Worm (Caenorhabditis elegans) whole organism, L4 larva: ENCODE measurements around the gene T03G6.1.
A peak's percentile ranks its signal among the peaks of the same experiment; 100 is the strongest.

Experiments used
- F26F4.8 ChIP-seq: fragments of 200-800 bp; sonication (Bioruptor generic); conservative IDR thresholded peaks from 2 replicates; pipeline ENCODE4 v1.3.6; 2022; ENCODE audit warnings: missing genetic modification characterization, missing compliant biosample characterization
- F37D6.2 ChIP-seq: sonication (generic microtip); optimal IDR thresholded peaks from 2 replicates; lab custom pipeline; 2016; ENCODE audit warnings: mild to moderate bottlenecking, missing genetic modification characterization, missing compliant biosample characterization
- T20F7.1 ChIP-seq: fragments of 200-800 bp; sonication (Bioruptor generic); optimal IDR thresholded peaks from 2 replicates; lab custom pipeline; 2018; ENCODE audit warnings: mild to moderate bottlenecking, missing genetic modification characterization, missing compliant biosample characterization
- T26A8.4 ChIP-seq: fragments of 200-800 bp; sonication (Bioruptor generic); IDR thresholded peaks from 2 replicates; pipeline ENCODE4 v1.3.6; 2022; ENCODE audit warnings: missing genetic modification characterization, missing compliant biosample characterization
- Y48G9A.11 ChIP-seq: fragments of 200-800 bp; sonication (Bioruptor generic); IDR thresholded peaks from 2 replicates; pipeline ENCODE4 v1.3.6; 2022; ENCODE audit warnings: missing genetic modification reagents, missing genetic modification characterization, missing compliant biosample characterization
- Y5F2A.4 ChIP-seq: fragments of 200-800 bp; sonication (Bioruptor generic); optimal IDR thresholded peaks from 2 replicates; lab custom pipeline; 2018; ENCODE audit warnings: mild to moderate bottlenecking, missing genetic modification characterization, missing compliant biosample characterization
- Y75B8A.6 ChIP-seq: fragments of 200-800 bp; sonication (Bioruptor generic); IDR thresholded peaks from 2 replicates; pipeline ENCODE4 v1.3.6; 2022; ENCODE audit warnings: missing genetic modification reagents, missing genetic modification characterization, missing compliant biosample characterization
- ZK337.2 ChIP-seq: fragments of 200-800 bp; sonication (Bioruptor generic); IDR thresholded peaks from 2 replicates; pipeline ENCODE4 v1.3.6; 2022; ENCODE audit warnings: missing genetic modification reagents, missing genetic modification characterization, missing compliant biosample characterization
- aha-1 ChIP-seq: fragments of 150-350 bp; peaks from one replicate; lab custom pipeline; 2014; ENCODE audit warnings: missing biosample characterization, missing genetic modification characterization
- attf-4 ChIP-seq: sonication (generic microtip); optimal IDR thresholded peaks from 3 replicates; lab custom pipeline; 2017; ENCODE audit warnings: missing biosample characterization, missing genetic modification characterization
- ceh-82 ChIP-seq: sonication (generic microtip); optimal IDR thresholded peaks from 2 replicates; lab custom pipeline; 2017; ENCODE audit warnings: missing biosample characterization, missing genetic modification characterization
- cey-2 ChIP-seq: sonication (generic microtip); optimal IDR thresholded peaks from 3 replicates; lab custom pipeline; 2017; ENCODE audit warnings: missing genetic modification characterization, mild to moderate bottlenecking, missing compliant biosample characterization, antibody characterized with exemption, borderline replicate concordance; ENCODE audit not compliant: insufficient read depth
- daf-12 ChIP-seq: fragments of 150-350 bp; optimal IDR thresholded peaks from 2 replicates; lab custom pipeline; 2014; ENCODE audit warnings: missing biosample characterization, missing genetic modification reagents, missing genetic modification characterization
- dmd-6 ChIP-seq: fragments of 200-800 bp; sonication (Bioruptor generic); IDR thresholded peaks from 2 replicates; pipeline ENCODE4 v1.3.6; 2022; ENCODE audit warnings: missing genetic modification reagents, missing genetic modification characterization, missing compliant biosample characterization
- dmd-8 ChIP-seq: fragments of 200-800 bp; sonication (Bioruptor generic); IDR thresholded peaks from 2 replicates; pipeline ENCODE4 v1.3.6; 2022; ENCODE audit warnings: missing genetic modification characterization, missing compliant biosample characterization
- dpl-1 ChIP-seq: fragments of 150-350 bp; optimal IDR thresholded peaks from 2 replicates; lab custom pipeline; 2014; ENCODE audit warnings: missing biosample characterization, missing genetic modification reagents, missing genetic modification characterization
- dve-1 ChIP-seq: sonication (generic microtip); optimal IDR thresholded peaks from 2 replicates; lab custom pipeline; 2017; ENCODE audit warnings: antibody characterized with exemption, mild to moderate bottlenecking, missing genetic modification characterization, missing compliant biosample characterization; ENCODE audit not compliant: insufficient read depth
- hif-1 ChIP-seq, 2 experiments: sonication (generic microtip); optimal IDR thresholded peaks; 2 replicates each; lab custom pipeline; 2016 to 2017; ENCODE audit warnings: missing compliant biosample characterization in 2 of 2, missing genetic modification characterization in 2 of 2, missing genetic modification reagents in 2 of 2, missing genotype in 2 of 2, mild to moderate bottlenecking in 1 of 2
- hlh-11 ChIP-seq: fragments of 200-800 bp; sonication (Bioruptor generic); optimal IDR thresholded peaks from 2 replicates; lab custom pipeline; 2018; ENCODE audit warnings: mild to moderate bottlenecking, missing genetic modification characterization, missing compliant biosample characterization
- hlh-30 ChIP-seq: sonication (generic microtip); optimal IDR thresholded peaks from 2 replicates; lab custom pipeline; 2017; ENCODE audit warnings: antibody characterized with exemption, mild to moderate bottlenecking, missing genetic modification characterization, missing compliant biosample characterization; ENCODE audit not compliant: insufficient read depth
- hmg-1.1 ChIP-seq: fragments of 200-800 bp; sonication (Bioruptor generic); IDR thresholded peaks from 2 replicates; pipeline ENCODE4 v1.3.6; 2022; ENCODE audit warnings: missing genetic modification reagents, missing genetic modification characterization, missing compliant biosample characterization
- lim-7 ChIP-seq: fragments of 200-800 bp; sonication (Bioruptor generic); IDR thresholded peaks from 2 replicates; pipeline ENCODE4 v1.3.6; 2022; ENCODE audit warnings: missing genetic modification characterization, missing compliant biosample characterization
- lin-1 ChIP-seq: fragments of 200-800 bp; sonication (Bioruptor generic); IDR thresholded peaks from 2 replicates; pipeline ENCODE4 v1.3.6; 2022; ENCODE audit warnings: missing genetic modification reagents, missing genetic modification characterization, missing compliant biosample characterization
- lin-29 ChIP-seq: fragments of 200-800 bp; sonication (Bioruptor generic); IDR thresholded peaks from 2 replicates; pipeline ENCODE4 v1.3.6; 2022; ENCODE audit warnings: missing genetic modification reagents, missing genetic modification characterization, missing compliant biosample characterization
- lin-39 ChIP-seq: fragments of 150-350 bp; optimal IDR thresholded peaks from 2 replicates; lab custom pipeline; 2014; ENCODE audit warnings: missing biosample characterization, missing genetic modification reagents, missing genetic modification characterization
- lir-3 ChIP-seq: sonication (generic microtip); optimal IDR thresholded peaks from 2 replicates; lab custom pipeline; 2016; ENCODE audit warnings: mild to moderate bottlenecking, missing genetic modification characterization, missing compliant biosample characterization
- madf-5 ChIP-seq, 2 experiments: fragments of 200-800 bp; sonication (Bioruptor generic); IDR thresholded peaks; 2 replicates each; pipeline ENCODE4 v1.3.6; 2022; ENCODE audit warnings: missing compliant biosample characterization in 2 of 2, missing genetic modification characterization in 2 of 2
- madf-9 ChIP-seq: fragments of 200-800 bp; sonication (Bioruptor generic); conservative IDR thresholded peaks from 2 replicates; pipeline ENCODE4 v1.3.6; 2022; ENCODE audit warnings: missing genetic modification reagents, missing genetic modification characterization, missing compliant biosample characterization
- mdl-1 ChIP-seq, 2 experiments: fragments of 150-350 bp in 1 of 2; sonication (generic microtip) in 1 of 2; optimal IDR thresholded peaks; 2 replicates each; lab custom pipeline; 2014 to 2017; ENCODE audit warnings: missing biosample characterization in 2 of 2, missing genetic modification characterization in 2 of 2
- mdt-29 ChIP-seq: fragments of 200-800 bp; sonication (Bioruptor generic); IDR thresholded peaks from 2 replicates; pipeline ENCODE4 v1.3.6; 2022; ENCODE audit warnings: missing genetic modification reagents, missing genetic modification characterization, missing compliant biosample characterization
- mes-2 ChIP-seq: sonication (generic microtip); optimal IDR thresholded peaks from 2 replicates; lab custom pipeline; 2016; ENCODE audit warnings: missing genotype, mild to moderate bottlenecking, missing genetic modification characterization, missing compliant biosample characterization; ENCODE audit not compliant: poor library complexity, severe bottlenecking
- mxl-3 ChIP-seq: fragments of 200-800 bp; sonication (Bioruptor generic); optimal IDR thresholded peaks from 2 replicates; lab custom pipeline; 2018; ENCODE audit warnings: mild to moderate bottlenecking, missing genetic modification characterization, missing compliant biosample characterization
- nhr-102 ChIP-seq: sonication (generic microtip); optimal IDR thresholded peaks from 2 replicates; lab custom pipeline; 2016; ENCODE audit warnings: mild to moderate bottlenecking, missing genetic modification characterization, moderate library complexity, missing compliant biosample characterization
- nhr-111 ChIP-seq: fragments of 200-800 bp; sonication (Bioruptor generic); optimal IDR thresholded peaks from 2 replicates; lab custom pipeline; 2018; ENCODE audit warnings: mild to moderate bottlenecking, missing genetic modification characterization, missing compliant biosample characterization
- nhr-28 ChIP-seq: fragments of 150-350 bp; optimal IDR thresholded peaks from 2 replicates; lab custom pipeline; 2014; ENCODE audit warnings: missing biosample characterization, missing genetic modification characterization
- nhr-48 ChIP-seq: sonication (generic microtip); optimal IDR thresholded peaks from 2 replicates; lab custom pipeline; 2016; ENCODE audit warnings: mild to moderate bottlenecking, missing genetic modification characterization, missing compliant biosample characterization
- nhr-6 ChIP-seq: fragments of 150-350 bp; optimal IDR thresholded peaks from 2 replicates; lab custom pipeline; 2014; ENCODE audit warnings: missing biosample characterization, missing genetic modification characterization
- nhr-76 ChIP-seq: fragments of 150-350 bp; optimal IDR thresholded peaks from 2 replicates; lab custom pipeline; 2014; ENCODE audit warnings: missing biosample characterization, missing genetic modification characterization
- nhr-77 ChIP-seq: fragments of 150-350 bp; optimal IDR thresholded peaks from 2 replicates; lab custom pipeline; 2014; ENCODE audit warnings: missing biosample characterization, missing genetic modification characterization
- pha-4 ChIP-seq, 2 experiments: fragments of 150-350 bp in 1 of 2; fragments of 200-800 bp in 1 of 2; sonication (Bioruptor generic) in 1 of 2; IDR thresholded peaks in 1 of 2; optimal IDR thresholded peaks in 1 of 2; 2 replicates each; pipeline versions ENCODE4 v1.3.6 to Lab custom; 2014 to 2022; ENCODE audit warnings: missing genetic modification characterization in 2 of 2, missing genetic modification reagents in 2 of 2, missing biosample characterization in 1 of 2, missing compliant biosample characterization in 1 of 2
- php-3 ChIP-seq: fragments of 200-800 bp; sonication (Bioruptor generic); IDR thresholded peaks from 2 replicates; pipeline ENCODE4 v1.3.6; 2022; ENCODE audit warnings: missing genetic modification reagents, missing genetic modification characterization, missing compliant biosample characterization
- pqm-1 ChIP-seq: sonication (generic microtip); optimal IDR thresholded peaks from 2 replicates; lab custom pipeline; 2017; ENCODE audit warnings: missing biosample characterization, missing genetic modification characterization
- saeg-2 ChIP-seq: fragments of 200-800 bp; sonication (Bioruptor generic); IDR thresholded peaks from 2 replicates; pipeline ENCODE4 v1.3.6; 2022; ENCODE audit warnings: missing genetic modification reagents, missing genetic modification characterization, missing compliant biosample characterization
- sdz-12 ChIP-seq: fragments of 200-800 bp; sonication (Bioruptor generic); optimal IDR thresholded peaks from 2 replicates; lab custom pipeline; 2018; ENCODE audit warnings: mild to moderate bottlenecking, missing genetic modification characterization, missing compliant biosample characterization
- snpc-4 ChIP-seq: fragments of 150-350 bp; optimal IDR thresholded peaks from 2 replicates; lab custom pipeline; 2014; ENCODE audit warnings: missing biosample characterization, missing genetic modification characterization
- tra-1 ChIP-seq: fragments of 200-800 bp; sonication (Bioruptor generic); IDR thresholded peaks from 2 replicates; pipeline ENCODE4 v1.3.6; 2022; ENCODE audit warnings: missing genetic modification reagents, missing genetic modification characterization, missing compliant biosample characterization
- unc-130 ChIP-seq: sonication (generic microtip); optimal IDR thresholded peaks from 2 replicates; lab custom pipeline; 2016; ENCODE audit warnings: missing genetic modification reagents, missing genetic modification characterization, missing compliant biosample characterization
- unc-62 ChIP-seq, 3 experiments: fragments of 150-350 bp in 1 of 3; sonication (generic microtip); optimal IDR thresholded peaks in 2 of 3; peaks in 1 of 3; 1 replicate in 1 of 3; 2 replicates in 2 of 3; lab custom pipeline; 2014 to 2017; ENCODE audit warnings: missing biosample characterization in 3 of 3, missing genetic modification characterization in 3 of 3, missing genetic modification reagents in 3 of 3, missing genotype in 1 of 3
- zfp-3 ChIP-seq: fragments of 200-800 bp; sonication (Bioruptor generic); conservative IDR thresholded peaks from 2 replicates; pipeline ENCODE4 v1.3.6; 2022; ENCODE audit warnings: missing genetic modification reagents, missing genetic modification characterization, missing compliant biosample characterization

T03G6.1 gene

DNA sequence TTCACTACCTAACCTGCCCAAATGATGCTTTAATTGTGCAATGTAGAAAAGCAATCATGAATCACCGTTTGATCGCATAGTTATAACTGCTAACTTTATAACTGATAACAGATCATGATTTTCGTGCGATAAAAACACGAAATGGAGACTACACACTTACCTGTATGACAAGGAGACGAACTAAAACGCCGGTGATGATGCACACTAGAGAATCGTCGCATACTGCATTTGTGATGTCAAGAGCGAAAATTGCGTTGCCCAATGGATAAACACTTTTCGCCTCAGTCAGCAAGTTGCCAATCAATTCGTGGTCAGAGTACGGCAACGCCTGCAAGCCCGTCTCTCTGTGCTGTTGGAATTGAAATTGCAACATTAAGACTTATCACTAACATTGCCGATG is 39.0 kb upstream of the T03G6.1 start:
- TF ChIP-seq Y75B8A.6 (no peak), mxl-3 (GFP tag; lab: Kevin White, UChicago) (peak; percentile 39), nhr-102 (peak; percentile 82), hlh-11 (tag; lab: Kevin White, UChicago) (peak; percentile 93), sdz-12 (GFP tag; lab: Kevin White, UChicago) (no peak), ZK337.2 (GFP tag; lab: Robert Waterston, UW) (no peak), php-3 (peak; percentile 88), lin-39 (no peak), lir-3 (tag; lab: Kevin White, UChicago) (no peak), madf-5 (GFP tag; IDR thresholded peaks at IDR 0.05; lab: Robert Waterston, UW) (no peak), Y48G9A.11 (GFP tag; lab: Robert Waterston, UW) (no peak), tra-1 (GFP tag; lab: Robert Waterston, UW) (peak; percentile 90), madf-9 (GFP tag; lab: Robert Waterston, UW) (no peak), unc-130 (GFP tag; lab: Kevin White, UChicago) (no peak), nhr-76 (tag; lab: Kevin White, UChicago) (no peak), attf-4 (tag; lab: Kevin White, UChicago) (no peak), F37D6.2 (no peak), daf-12 (no peak), mdl-1 (tag; optimal IDR thresholded peaks at IDR 0.05; lab: Kevin White, UChicago) (peak in 1 of 2 experiments; percentile 46), T26A8.4 (GFP tag; lab: Robert Waterston, UW) (no peak), lin-29 (GFP tag; lab: Robert Waterston, UW) (no peak), saeg-2 (GFP tag; lab: Robert Waterston, UW) (no peak), mdt-29 (GFP tag; lab: Robert Waterston, UW) (peak; percentile 68; the same call in 1 of the 2 replicates), pqm-1 (tag; lab: Kevin White, UChicago) (peak; percentile 94), nhr-111 (GFP tag; lab: Kevin White, UChicago) (no peak), hmg-1.1 (GFP tag; lab: Robert Waterston, UW) (peak; percentile 36; the same call in 1 of the 2 replicates), pha-4 (GFP tag; IDR thresholded peaks at IDR 0.05; lab: Robert Waterston, UW) (no peak), pha-4 (tag; optimal IDR thresholded peaks at IDR 0.05; lab: Kevin White, UChicago) (no peak), T20F7.1 (GFP tag; lab: Kevin White, UChicago) (peak; percentile 48), dmd-6 (peak; percentile 98), zfp-3 (GFP tag; lab: Robert Waterston, UW) (0 out of 2 replicates have a peak, but pooled peaks have one; percentile 23), unc-62 (GFP tag; optimal IDR thresholded peaks at IDR 0.05 in 1 of 2; lab: Kevin White, UChicago) (peak in 1 of 2 experiments; percentile 57), unc-62 (tag; optimal IDR thresholded peaks at IDR 0.05; lab: Kevin White, UChicago) (no peak), F26F4.8 (GFP tag; lab: Robert Waterston, UW) (no peak), mes-2 (tag; lab: Kevin White, UChicago) (peak; percentile 15), nhr-6 (tag; lab: Kevin White, UChicago) (no peak), cey-2 (tag; lab: Kevin White, UChicago) (no peak), dve-1 (tag; lab: Kevin White, UChicago) (peak; percentile 91), aha-1 (tag; lab: Kevin White, UChicago) (peak; percentile 86), lin-1 (0 out of 2 replicates have a peak, but pooled peaks have one; percentile 33), dmd-8 (GFP tag; lab: Robert Waterston, UW) (no peak), hlh-30 (tag; lab: Kevin White, UChicago) (peak; percentile 26), hif-1 (tag; optimal IDR thresholded peaks at IDR 0.05; lab: Kevin White, UChicago) (peak in 1 of 2 experiments; percentile 19), nhr-77 (tag; lab: Kevin White, UChicago) (peak; percentile 87), lim-7 (no peak), nhr-28 (peak; percentile 99), ceh-82 (tag; lab: Kevin White, UChicago) (no peak), dpl-1 (GFP tag; lab: Kevin White, UChicago) (no peak), nhr-48 (tag; lab: Kevin White, UChicago) (peak; percentile 85), snpc-4 (tag; lab: Kevin White, UChicago) (no peak), Y5F2A.4 (no peak)
